Worm (Caenorhabditis elegans) whole organism, L4/young adult: Measurements from ENCODE around the gene nhr-121.

Source experiments
- W03F9.2 ChIP-seq: fragments of 150-350 bp; optimal IDR thresholded peaks from 2 replicates; lab custom pipeline; 2014; ENCODE audit warnings: missing biosample characterization, missing genetic modification characterization
- him-1 ChIP-seq: sonication (generic microtip); optimal IDR thresholded peaks from 2 replicates; lab custom pipeline; 2016; ENCODE audit warnings: missing genotype, missing genetic modification reagents, missing genetic modification characterization, missing compliant biosample characterization

ce11 chrIII:2438543-2438942 is 16.1 kb downstream of the nhr-121 start, which contains the start of gene E02H9.13:
- no peak for TF ChIP-seq W03F9.2 (tag; lab: Kevin White, UChicago)
- no peak for TF ChIP-seq him-1 (tag; lab: Kevin White, UChicago)
